Worm (Caenorhabditis elegans) whole organism, L3 larva: ENCODE data around the gene clec-171.

ENCODE experiments used
- ceh-16 ChIP-seq: sonication (generic microtip); optimal IDR thresholded peaks from 2 replicates; lab custom pipeline; 2017; ENCODE audit warnings: missing biosample characterization, missing genetic modification characterization
- ceh-28 ChIP-seq: fragments of 150-350 bp; optimal IDR thresholded peaks from 2 replicates; lab custom pipeline; 2014; ENCODE audit warnings: missing biosample characterization, missing genetic modification reagents, missing genetic modification characterization
- ceh-82 ChIP-seq: fragments of 150-350 bp; optimal IDR thresholded peaks from 2 replicates; lab custom pipeline; 2014; ENCODE audit warnings: missing biosample characterization, missing genetic modification characterization
- egl-27 ChIP-seq: sonication (generic microtip); optimal IDR thresholded peaks from 4 replicates; lab custom pipeline; 2017; ENCODE audit warnings: missing biosample characterization, missing genetic modification reagents, missing genetic modification characterization
- egl-5 ChIP-seq: fragments of 150-350 bp; optimal IDR thresholded peaks from 2 replicates; lab custom pipeline; 2017; ENCODE audit warnings: missing biosample characterization, missing genetic modification reagents, missing genetic modification characterization, inconsistent platforms
- elt-2 ChIP-seq: sonication (generic microtip); optimal IDR thresholded peaks from 2 replicates; lab custom pipeline; 2016; ENCODE audit warnings: missing genetic modification reagents, mild to moderate bottlenecking, missing genetic modification characterization, missing compliant biosample characterization
- hmg-11 ChIP-seq: sonication (generic microtip); optimal IDR thresholded peaks from 2 replicates; lab custom pipeline; 2016; ENCODE audit warnings: missing genetic modification characterization, missing compliant biosample characterization
- lin-15B ChIP-seq: fragments of 150-350 bp; optimal IDR thresholded peaks from 2 replicates; lab custom pipeline; 2014; ENCODE audit warnings: missing biosample characterization, missing genetic modification characterization
- lin-39 ChIP-seq: fragments of 150-350 bp; optimal IDR thresholded peaks from 2 replicates; lab custom pipeline; 2018; ENCODE audit warnings: missing biosample characterization, missing genetic modification reagents, missing genetic modification characterization
- nfya-1 ChIP-seq: sonication (generic microtip); optimal IDR thresholded peaks from 2 replicates; lab custom pipeline; 2017; ENCODE audit warnings: missing genetic modification characterization, mild to moderate bottlenecking, missing compliant biosample characterization, antibody characterized with exemption, moderate library complexity; ENCODE audit not compliant: insufficient read depth
- nhr-11 ChIP-seq: fragments of 150-350 bp; optimal IDR thresholded peaks from 2 replicates; lab custom pipeline; 2014; ENCODE audit warnings: missing biosample characterization, missing genetic modification characterization
- nhr-12 ChIP-seq: fragments of 150-350 bp; optimal IDR thresholded peaks from 2 replicates; lab custom pipeline; 2014; ENCODE audit warnings: missing biosample characterization, missing genetic modification characterization
- nhr-23 ChIP-seq: fragments of 150-350 bp; optimal IDR thresholded peaks from 2 replicates; lab custom pipeline; 2014; ENCODE audit warnings: missing biosample characterization, missing genetic modification reagents, missing genetic modification characterization
- nhr-237 ChIP-seq: fragments of 150-350 bp; optimal IDR thresholded peaks from 2 replicates; lab custom pipeline; 2014; ENCODE audit warnings: missing biosample characterization, missing genetic modification characterization
- nhr-25 ChIP-seq: sonication (generic microtip); optimal IDR thresholded peaks from 2 replicates; lab custom pipeline; 2017; ENCODE audit warnings: missing biosample characterization, missing genetic modification characterization
- nhr-77 ChIP-seq: fragments of 150-350 bp; optimal IDR thresholded peaks from 2 replicates; lab custom pipeline; 2014; ENCODE audit warnings: missing biosample characterization, missing genetic modification characterization
- pha-4 ChIP-seq: fragments of 150-350 bp; optimal IDR thresholded peaks from 2 replicates; lab custom pipeline; 2014; ENCODE audit warnings: missing biosample characterization, missing genetic modification reagents, missing genetic modification characterization
- pqm-1 ChIP-seq: fragments of 150-350 bp; optimal IDR thresholded peaks from 2 replicates; lab custom pipeline; 2017; ENCODE audit warnings: missing biosample characterization, missing genetic modification characterization, inconsistent platforms
- skn-1 ChIP-seq: fragments of 150-350 bp; optimal IDR thresholded peaks from 2 replicates; lab custom pipeline; 2014; ENCODE audit warnings: missing biosample characterization, missing genetic modification characterization
- tbx-2 ChIP-seq: sonication (generic microtip); optimal IDR thresholded peaks from 2 replicates; lab custom pipeline; 2016; ENCODE audit warnings: mild to moderate bottlenecking, missing genetic modification characterization, missing compliant biosample characterization
- unc-39 ChIP-seq: sonication (generic microtip); optimal IDR thresholded peaks from 4 replicates; lab custom pipeline; 2017; ENCODE audit warnings: missing biosample characterization, missing genetic modification characterization
- zag-1 ChIP-seq: fragments of 150-350 bp; optimal IDR thresholded peaks from 2 replicates; lab custom pipeline; 2014; ENCODE audit warnings: missing biosample characterization, missing genetic modification characterization

The clec-171 gene

ce11 chrIV:1454194-1454593 lies 27.0 kb upstream of the clec-171 start (continued):
- TF ChIP-seq tbx-2 (tag; lab: Kevin White, UChicago), result no peak
- no peak for TF ChIP-seq nhr-77 (tag; lab: Kevin White, UChicago)
- TF ChIP-seq elt-2 (tag; lab: Kevin White, UChicago), result peak; percentile 84
- no peak for TF ChIP-seq ceh-16 (tag; lab: Kevin White, UChicago)
- no peak for TF ChIP-seq nhr-11
- TF ChIP-seq lin-39 (tag; lab: Kevin White, UChicago), result no peak
- TF ChIP-seq nfya-1 (tag; lab: Kevin White, UChicago), result peak; percentile 22
- TF ChIP-seq, all 47 proteins: peak for 13

ce11 chrIV:1453451-1453850 lies 26.3 kb upstream of the clec-171 start:
- TF ChIP-seq egl-5 (tag; lab: Kevin White, UChicago), result no peak
- TF ChIP-seq nhr-23 (tag; lab: Kevin White, UChicago), result peak; percentile 41

ce11 chrIV:1452480-1452879 lies 25.3 kb upstream of the clec-171 start:
- TF ChIP-seq nhr-25 (tag; lab: Kevin White, UChicago) (peak; percentile 36), hmg-11 (tag; lab: Kevin White, UChicago) (no peak)

ce11 chrIV:1445920-1446319 lies 18.7 kb upstream of the clec-171 start, which contains the start of gene clp-7:
TSS of gene clp-7 (minus strand) at chrIV:1445966.
- TF ChIP-seq nhr-25 (tag; lab: Kevin White, UChicago), result peak; percentile 1
- TF ChIP-seq nhr-23 (tag; lab: Kevin White, UChicago), result peak; percentile 30
- TF ChIP-seq nhr-77 (tag; lab: Kevin White, UChicago), result no peak
- TF ChIP-seq pqm-1, result no peak
- TF ChIP-seq unc-39, result no peak
- TF ChIP-seq lin-15B (tag; lab: Kevin White, UChicago), result no peak

- TF ChIP-seq pha-4 (tag; lab: Kevin White, UChicago) (no peak), ceh-28 (tag; lab: Kevin White, UChicago) (peak; percentile 68)
These were observed 17.0 kb upstream of the clec-171 start for ce11 chrIV:1443997-1444678.

ce11 chrIV:1443514-1443913 lies 16.3 kb upstream of the clec-171 start:
- TF ChIP-seq ceh-28 (tag; lab: Kevin White, UChicago) (peak; percentile 97), ceh-82 (tag; lab: Kevin White, UChicago) (no peak)
- TF ChIP-seq, all 47 proteins: peak for 1

ce11 chrIV:1437625-1438024 lies 10.4 kb upstream of the clec-171 start:
- TF ChIP-seq ceh-28 (tag; lab: Kevin White, UChicago) (peak; percentile 84), skn-1 (tag; lab: Kevin White, UChicago) (no peak)

ce11 chrIV:1435159-1435558 lies 8.0 kb upstream of the clec-171 start:
- TF ChIP-seq nhr-237, result no peak
- TF ChIP-seq ceh-28 (tag; lab: Kevin White, UChicago), result peak; percentile 99
- no peak for TF ChIP-seq nhr-12 (tag; lab: Kevin White, UChicago)
- no peak for TF ChIP-seq zag-1 (tag; lab: Kevin White, UChicago)
- no peak for TF ChIP-seq nhr-23 (tag; lab: Kevin White, UChicago)
- TF ChIP-seq, all 47 proteins: peak for 1

- peak; percentile 93 for TF ChIP-seq ceh-28 (tag; lab: Kevin White, UChicago)
- no peak for TF ChIP-seq egl-27 (tag; lab: Kevin White, UChicago)
These were observed 7.4 kb upstream of the clec-171 start, which contains the start of gene clp-6 for ce11 chrIV:1434554-1435089. TSS of gene clp-6 (minus strand) at chrIV:1435039.
